Fruit fly (Drosophila melanogaster) whole organism, embryonic: ENCODE results near the gene CG5861.

ENCODE experiments used
- Ada2b ChIP-seq: fragments of 200-800 bp; sonication (Bioruptor generic); IDR thresholded peaks from 2 replicates; pipeline ENCODE4 v1.3.6; 2022; ENCODE audit warnings: missing biosample characterization, missing genetic modification characterization
- Aef1 ChIP-seq: fragments of 200-800 bp; sonication (Bioruptor generic); IDR thresholded peaks from 3 replicates; pipeline ENCODE4 v1.3.6; 2022; ENCODE audit warnings: missing biosample characterization, missing genetic modification characterization
- Atf-2 ChIP-seq: fragments of 200-800 bp; sonication (Bioruptor generic); optimal IDR thresholded peaks from 2 replicates; lab custom pipeline; 2016; ENCODE audit warnings: missing biosample characterization, missing genetic modification characterization
- BtbVII ChIP-seq: fragments of 200-800 bp; sonication (Bioruptor generic); optimal IDR thresholded peaks from 3 replicates; lab custom pipeline; 2017; ENCODE audit warnings: missing biosample characterization, mild to moderate bottlenecking, missing genetic modification characterization
- CG10654 ChIP-seq: fragments of 200-800 bp; sonication (Bioruptor generic); optimal IDR thresholded peaks from 2 replicates; lab custom pipeline; 2016; ENCODE audit warnings: missing biosample characterization, missing genetic modification characterization
- CG10959 ChIP-seq: fragments of 200-800 bp; sonication (Bioruptor generic); IDR thresholded peaks from 2 replicates; pipeline ENCODE4 v1.3.6; 2022; ENCODE audit warnings: missing biosample characterization, missing genetic modification characterization
- CG11398 ChIP-seq: fragments of 200-800 bp; sonication (Bioruptor generic); optimal IDR thresholded peaks from 2 replicates; lab custom pipeline; 2016; ENCODE audit warnings: missing biosample characterization, missing genetic modification characterization
- CG12942 ChIP-seq: fragments of 200-800 bp; sonication (Bioruptor generic); optimal IDR thresholded peaks from 3 replicates; lab custom pipeline; 2016; ENCODE audit warnings: missing biosample characterization, missing genetic modification characterization
- CG13624 ChIP-seq: fragments of 200-800 bp; sonication (Bioruptor generic); optimal IDR thresholded peaks from 2 replicates; lab custom pipeline; 2016; ENCODE audit warnings: missing biosample characterization, missing genetic modification characterization
- CG14050 ChIP-seq: fragments of 200-800 bp; sonication (Bioruptor generic); IDR thresholded peaks from 3 replicates; pipeline ENCODE4 v1.3.6; 2022; ENCODE audit warnings: missing biosample characterization, missing genetic modification characterization
- CG15601 ChIP-seq: fragments of 200-800 bp; sonication (Bioruptor generic); optimal IDR thresholded peaks from 3 replicates; lab custom pipeline; 2019; ENCODE audit warnings: missing biosample characterization, mild to moderate bottlenecking, missing genetic modification characterization, moderate library complexity
- CG18262 ChIP-seq: fragments of 200-800 bp; optimal IDR thresholded peaks from 3 replicates; lab custom pipeline; 2019; ENCODE audit warnings: missing biosample characterization, mild to moderate bottlenecking, missing genetic modification characterization, moderate library complexity
- CG18476 ChIP-seq: fragments of 200-800 bp; sonication (Bioruptor generic); optimal IDR thresholded peaks from 2 replicates; lab custom pipeline; 2016; ENCODE audit warnings: missing biosample characterization, mild to moderate bottlenecking, missing genetic modification characterization
- CG2678 ChIP-seq: fragments of 200-800 bp; sonication (Bioruptor generic); optimal IDR thresholded peaks from 3 replicates; lab custom pipeline; 2019; ENCODE audit warnings: missing biosample characterization, mild to moderate bottlenecking, missing genetic modification characterization, moderate library complexity
- CG6791 ChIP-seq: fragments of 200-800 bp; sonication (Bioruptor generic); IDR thresholded peaks from 3 replicates; pipeline ENCODE4 v1.3.6; 2022; ENCODE audit warnings: missing biosample characterization, missing genetic modification characterization; ENCODE audit not compliant: partially characterized antibody
- CG7271 ChIP-seq: fragments of 200-800 bp; sonication (Bioruptor generic); optimal IDR thresholded peaks from 2 replicates; lab custom pipeline; 2018; ENCODE audit warnings: missing biosample characterization, mild to moderate bottlenecking, missing genetic modification characterization, moderate library complexity
- CG8089 ChIP-seq: fragments of 200-800 bp; sonication (Bioruptor generic); optimal IDR thresholded peaks from 3 replicates; lab custom pipeline; 2016; ENCODE audit warnings: missing biosample characterization, missing genetic modification characterization
- CG9932 ChIP-seq: fragments of 200-800 bp; sonication (Bioruptor generic); IDR thresholded peaks from 2 replicates; pipeline ENCODE4 v1.3.6; 2022; ENCODE audit warnings: missing biosample characterization, missing genetic modification characterization
- CHES-1-like ChIP-seq: fragments of 200-800 bp; sonication (Bioruptor generic); optimal IDR thresholded peaks from 2 replicates; lab custom pipeline; 2016; ENCODE audit warnings: missing biosample characterization, missing genetic modification characterization
- Drgx ChIP-seq: fragments of 200-800 bp; sonication (Bioruptor generic); IDR thresholded peaks from 2 replicates; pipeline ENCODE4 v1.3.6; 2022; ENCODE audit warnings: missing biosample characterization, missing genetic modification characterization
- E2f2 ChIP-seq: fragments of 200-800 bp; sonication (Bioruptor generic); IDR thresholded peaks from 2 replicates; pipeline ENCODE4 v1.3.6; 2022; ENCODE audit warnings: missing biosample characterization, missing genetic modification characterization
- ERR ChIP-seq: fragments of 200-800 bp; sonication (Bioruptor generic); optimal IDR thresholded peaks from 2 replicates; lab custom pipeline; 2016; ENCODE audit warnings: missing biosample characterization, missing genetic modification characterization
- Ets65A ChIP-seq: fragments of 200-800 bp; sonication (Bioruptor generic); peaks from one replicate; lab custom pipeline; 2016; ENCODE audit warnings: missing biosample characterization, missing genetic modification characterization
- HHEX ChIP-seq: fragments of 200-800 bp; sonication (Bioruptor generic); optimal IDR thresholded peaks from 3 replicates; lab custom pipeline; 2017; ENCODE audit warnings: missing biosample characterization, mild to moderate bottlenecking, missing genetic modification characterization, missing genetic modification reagents
- Hmx ChIP-seq: fragments of 200-800 bp; sonication (Bioruptor generic); optimal IDR thresholded peaks from 2 replicates; lab custom pipeline; 2016; ENCODE audit warnings: missing biosample characterization, missing genetic modification characterization
- Lim3 ChIP-seq: fragments of 200-800 bp; sonication (Bioruptor generic); IDR thresholded peaks from 2 replicates; pipeline ENCODE4 v1.3.6; 2022; ENCODE audit warnings: missing biosample characterization, missing genetic modification characterization
- NC2α ChIP-seq: fragments of 200-800 bp; sonication (Bioruptor generic); optimal IDR thresholded peaks from 2 replicates; lab custom pipeline; 2016; ENCODE audit warnings: missing biosample characterization, missing genetic modification characterization
- NC2β ChIP-seq: fragments of 200-800 bp; sonication (Bioruptor generic); optimal IDR thresholded peaks from 2 replicates; lab custom pipeline; 2016; ENCODE audit warnings: missing biosample characterization, missing genetic modification characterization
- NK7.1 ChIP-seq: fragments of 200-800 bp; sonication (Bioruptor generic); optimal IDR thresholded peaks from 3 replicates; lab custom pipeline; 2016; ENCODE audit warnings: missing biosample characterization, missing genetic modification characterization
- Ravus ChIP-seq: fragments of 200-800 bp; sonication (Bioruptor generic); IDR thresholded peaks from 2 replicates; pipeline ENCODE4 v1.3.6; 2022; ENCODE audit warnings: missing biosample characterization, missing genetic modification characterization
- YL-1 ChIP-seq: fragments of 200-800 bp; sonication (Bioruptor generic); optimal IDR thresholded peaks from 3 replicates; lab custom pipeline; 2017; ENCODE audit warnings: missing biosample characterization, mild to moderate bottlenecking, missing genetic modification characterization
- chm ChIP-seq: fragments of 200-800 bp; sonication (Bioruptor generic); IDR thresholded peaks from 2 replicates; pipeline ENCODE4 v1.3.6; 2022; ENCODE audit warnings: missing biosample characterization, missing genetic modification characterization
- crp ChIP-seq, 2 experiments: fragments of 200-800 bp; sonication (Bioruptor generic); optimal IDR thresholded peaks; 2 replicates in 1 of 2; 3 replicates in 1 of 2; lab custom pipeline; 2017; ENCODE audit warnings: missing biosample characterization in 2 of 2, missing genetic modification characterization in 2 of 2, mild to moderate bottlenecking in 1 of 2, moderate library complexity in 1 of 2
- dpn ChIP-seq, 2 experiments: fragments of 200-800 bp; sonication (Bioruptor generic); optimal IDR thresholded peaks; 3 replicates each; lab custom pipeline; 2016; ENCODE audit warnings: missing biosample characterization in 2 of 2, missing genetic modification characterization in 2 of 2
- fd64A ChIP-seq: fragments of 200-800 bp; sonication (Bioruptor generic); optimal IDR thresholded peaks from 3 replicates; lab custom pipeline; 2018; ENCODE audit warnings: missing biosample characterization, mild to moderate bottlenecking, missing genetic modification characterization
- gcm ChIP-seq: fragments of 200-800 bp; sonication (Bioruptor generic); optimal IDR thresholded peaks from 2 replicates; lab custom pipeline; 2019; ENCODE audit warnings: missing biosample characterization, mild to moderate bottlenecking, missing genetic modification characterization, moderate library complexity
- gfzf ChIP-seq: fragments of 200-800 bp; sonication (Bioruptor generic); optimal IDR thresholded peaks from 2 replicates; lab custom pipeline; 2016; ENCODE audit warnings: missing biosample characterization, mild to moderate bottlenecking, missing genetic modification characterization, moderate library complexity
- ind ChIP-seq: fragments of 200-800 bp; sonication (Bioruptor generic); optimal IDR thresholded peaks from 3 replicates; lab custom pipeline; 2016; ENCODE audit warnings: missing biosample characterization, missing genetic modification characterization
- kay ChIP-seq: fragments of 200-800 bp; sonication (Bioruptor generic); optimal IDR thresholded peaks from 2 replicates; lab custom pipeline; 2016; ENCODE audit warnings: missing biosample characterization, missing genetic modification characterization
- lmd ChIP-seq: fragments of 200-800 bp; sonication (Bioruptor generic); IDR thresholded peaks from 2 replicates; pipeline ENCODE4 v1.3.6; 2022; ENCODE audit warnings: missing biosample characterization, missing genetic modification characterization
- lola ChIP-seq, 3 experiments: fragments of >200 bp in 2 of 3; fragments of 200-800 bp in 1 of 3; sonication (Bioruptor generic) in 1 of 3; optimal IDR thresholded peaks; 2 replicates each; lab custom pipeline; 2017 to 2019; ENCODE audit warnings: missing biosample characterization in 3 of 3, missing genetic modification characterization in 3 of 3, mild to moderate bottlenecking in 1 of 3, moderate library complexity in 1 of 3
- luna ChIP-seq: fragments of 200-800 bp; sonication (Bioruptor generic); optimal IDR thresholded peaks from 2 replicates; lab custom pipeline; 2016; ENCODE audit warnings: missing biosample characterization, missing genetic modification characterization
- nerfin-1 ChIP-seq: fragments of 200-800 bp; sonication (Bioruptor generic); optimal IDR thresholded peaks from 3 replicates; lab custom pipeline; 2019; ENCODE audit warnings: missing biosample characterization, mild to moderate bottlenecking, missing genetic modification characterization, moderate library complexity
- ranshi ChIP-seq: fragments of 200-800 bp; sonication (Bioruptor generic); IDR thresholded peaks from 2 replicates; pipeline ENCODE4 v1.3.6; 2022; ENCODE audit warnings: missing biosample characterization, missing genetic modification characterization
- ssp ChIP-seq: fragments of 200-800 bp; sonication (Bioruptor generic); IDR thresholded peaks from 2 replicates; pipeline ENCODE4 v1.3.6; 2022; ENCODE audit warnings: missing biosample characterization, missing genetic modification characterization
- tgo ChIP-seq: fragments of 200-800 bp; sonication (Bioruptor generic); IDR thresholded peaks from 3 replicates; pipeline ENCODE4 v1.3.6; 2022; ENCODE audit warnings: missing biosample characterization, missing genetic modification characterization
- trh ChIP-seq: fragments of 200-800 bp; sonication (Bioruptor generic); optimal IDR thresholded peaks from 2 replicates; lab custom pipeline; 2016; ENCODE audit warnings: missing biosample characterization, missing genetic modification characterization
- tx ChIP-seq: fragments of 200-800 bp; sonication (Bioruptor generic); optimal IDR thresholded peaks from 2 replicates; lab custom pipeline; 2016; ENCODE audit warnings: missing biosample characterization, missing genetic modification characterization
- wdn ChIP-seq: fragments of 200-800 bp; sonication (Bioruptor generic); IDR thresholded peaks from 2 replicates; pipeline ENCODE4 v1.3.6; 2022; ENCODE audit warnings: missing biosample characterization, missing genetic modification characterization

The CG5861 gene

DNA sequence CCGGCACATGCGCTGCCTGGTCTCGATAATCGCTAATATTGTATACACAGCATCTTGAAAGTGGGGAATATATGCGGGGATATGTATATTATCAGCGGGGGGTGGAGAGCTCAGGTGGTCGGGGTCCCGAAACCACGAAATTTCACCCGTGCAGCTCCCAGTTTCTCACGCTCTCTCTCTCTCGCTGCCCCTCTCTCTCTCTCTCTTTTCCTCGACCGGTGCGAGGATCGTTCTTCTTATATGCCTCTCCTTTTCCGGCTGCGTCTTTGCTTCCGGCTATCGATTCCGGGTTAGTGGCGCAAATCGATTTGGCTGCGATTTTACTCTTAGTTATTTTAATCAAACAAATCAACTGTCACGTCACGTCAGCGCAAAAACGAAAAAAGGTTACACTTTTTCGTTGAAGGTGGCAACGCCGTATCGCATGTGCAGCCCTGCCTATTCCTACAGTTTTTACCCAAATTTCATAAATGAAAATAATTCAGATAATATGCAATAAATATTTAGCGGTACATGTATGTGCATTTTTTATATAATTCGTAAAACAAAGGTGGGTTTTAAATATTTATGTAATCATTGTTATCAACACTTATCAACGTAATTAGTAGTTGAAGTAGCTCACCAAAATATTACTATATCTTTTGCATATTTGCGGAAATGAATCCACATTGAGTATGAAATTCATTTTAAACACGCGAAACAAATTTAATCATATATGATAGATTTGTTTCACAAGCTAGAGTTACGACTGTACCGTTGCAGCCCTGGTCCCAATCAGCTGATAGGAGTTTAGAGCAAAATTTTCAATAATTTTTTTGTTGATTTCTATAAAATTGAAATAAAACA, 7.4 kb downstream of the CG5861 start, which contains the start of the genes heix and CG17328 (continued):
- peak; percentile 43 for TF ChIP-seq ssp (GFP tag; lab: Robert Waterston, UW)
- no peak for TF ChIP-seq ERR (GFP tag; lab: Kevin White, UChicago)
- TF ChIP-seq Aef1 (GFP tag; lab: Robert Waterston, UW), result peak; percentile 80
- peak; percentile 72 for TF ChIP-seq gfzf (GFP tag; lab: Kevin White, UChicago)
- TF ChIP-seq Atf-2, result peak; percentile 77
- peak; percentile 54 for TF ChIP-seq CG14050 (GFP tag; lab: Robert Waterston, UW)
- TF ChIP-seq CG6791 (GFP tag; lab: Robert Waterston, UW), result no peak
- TF ChIP-seq Lim3 (GFP tag; lab: Robert Waterston, UW), result no peak
- TF ChIP-seq HHEX (GFP tag; lab: Kevin White, UChicago), result peak; percentile 41
- TF ChIP-seq nerfin-1, result peak; percentile 39
- TF ChIP-seq Drgx (GFP tag; lab: Robert Waterston, UW), result 0 out of 2 replicates have a peak, but pooled peaks have one; percentile 20
- 0 out of 2 replicates have a peak, but pooled peaks have one; percentile 73 for TF ChIP-seq wdn (GFP tag; lab: Robert Waterston, UW)
- TF ChIP-seq CG11398 (GFP tag; lab: Kevin White, UChicago), result no peak
- peak; percentile 34 for TF ChIP-seq kay (GFP tag; lab: Kevin White, UChicago)
- 0 out of 2 replicates have a peak, but pooled peaks have one; percentile 71 for TF ChIP-seq ranshi (GFP tag; lab: Robert Waterston, UW)
- TF ChIP-seq trh, result peak; percentile 25
- TF ChIP-seq CHES-1-like (GFP tag; lab: Kevin White, UChicago), result peak; percentile 49
- no peak for TF ChIP-seq CG10959 (GFP tag; lab: Robert Waterston, UW)
- no peak for TF ChIP-seq Ets65A
- peak; percentile 3; the same call in 1 of the 2 replicates for TF ChIP-seq Ravus (GFP tag; lab: Robert Waterston, UW)
- TF ChIP-seq chm, result peak; percentile 28; the same call in 1 of the 2 replicates
- TF ChIP-seq ind (GFP tag; lab: Kevin White, UChicago), result peak; percentile 79
- peak; percentile 78 for TF ChIP-seq lmd (GFP tag; lab: Robert Waterston, UW)
- TF ChIP-seq luna, result peak; percentile 70
- peak; percentile 70 for TF ChIP-seq CG18262 (tag; lab: Kevin White, UChicago)
- TF ChIP-seq lola (GFP tag; optimal IDR thresholded peaks at IDR 0.05; lab: Kevin White, UChicago), result peak in 1 of 3 experiments; percentile 70
- peak; percentile 27 for TF ChIP-seq NC2α (GFP tag; lab: Kevin White, UChicago)
- peak; percentile 37 to 94 for TF ChIP-seq crp (GFP tag; optimal IDR thresholded peaks at IDR 0.05; lab: Kevin White, UChicago)
- TF ChIP-seq Hmx (GFP tag; lab: Kevin White, UChicago), result peak; percentile 62
- TF ChIP-seq BtbVII (GFP tag; lab: Kevin White, UChicago), result peak; percentile 39
- peak; percentile 70 for TF ChIP-seq CG10654 (GFP tag; lab: Kevin White, UChicago)
- TF ChIP-seq CG15601 (tag; lab: Kevin White, UChicago), result peak; percentile 57
- peak; percentile 71 for TF ChIP-seq Ada2b (GFP tag; lab: Robert Waterston, UW)
- peak; percentile 6 for TF ChIP-seq CG7271
- TF ChIP-seq dpn (GFP tag; optimal IDR thresholded peaks at IDR 0.05; lab: Kevin White, UChicago), result peak; percentile 70 to 72
- TF ChIP-seq E2f2 (GFP tag; lab: Robert Waterston, UW), result peak; percentile 48
- TF ChIP-seq CG8089 (GFP tag; lab: Kevin White, UChicago), result no peak
- no peak for TF ChIP-seq CG2678
- TF ChIP-seq CG12942 (GFP tag; lab: Kevin White, UChicago), result peak; percentile 57
- TF ChIP-seq CG9932 (GFP tag; lab: Robert Waterston, UW), result peak; percentile 89
- peak; percentile 85 for TF ChIP-seq YL-1 (GFP tag; lab: Kevin White, UChicago)
- TF ChIP-seq tx (GFP tag; lab: Kevin White, UChicago), result peak; percentile 22
- no peak for TF ChIP-seq fd64A (GFP tag; lab: Kevin White, UChicago)
- peak; percentile 30 for TF ChIP-seq NK7.1 (GFP tag; lab: Kevin White, UChicago)
- peak; percentile 30 for TF ChIP-seq gcm
- TF ChIP-seq NC2β (GFP tag; lab: Kevin White, UChicago), result peak; percentile 39
- TF ChIP-seq tgo, result peak; percentile 77
- TF ChIP-seq CG13624 (GFP tag; lab: Kevin White, UChicago), result peak; percentile 60
- TF ChIP-seq CG18476 (GFP tag; lab: Kevin White, UChicago), result peak; percentile 48
